Worm (Caenorhabditis elegans) whole organism, late embryonic: ENCODE results near the gene C55B6.7.

Experiments
- C08G9.2 ChIP-seq: sonication (generic microtip); optimal IDR thresholded peaks from 2 replicates; lab custom pipeline; 2016; ENCODE audit warnings: mild to moderate bottlenecking, missing genetic modification characterization, moderate library complexity, missing compliant biosample characterization
- F13H6.1 ChIP-seq: sonication (generic microtip); optimal IDR thresholded peaks from 2 replicates; lab custom pipeline; 2016; ENCODE audit warnings: missing genetic modification characterization, missing compliant biosample characterization
- K09A11.1 ChIP-seq: sonication (generic microtip); optimal IDR thresholded peaks from 2 replicates; lab custom pipeline; 2017; ENCODE audit warnings: antibody characterized with exemption, mild to moderate bottlenecking, missing genetic modification characterization, missing compliant biosample characterization; ENCODE audit not compliant: insufficient read depth
- ahr-1 ChIP-seq: sonication (generic microtip); optimal IDR thresholded peaks from 2 replicates; lab custom pipeline; 2016; ENCODE audit warnings: missing genetic modification characterization, missing compliant biosample characterization
- ceh-2 ChIP-seq: sonication (generic microtip); optimal IDR thresholded peaks from 2 replicates; lab custom pipeline; 2016; ENCODE audit warnings: missing genotype, missing genetic modification characterization, missing compliant biosample characterization
- ceh-22 ChIP-seq: sonication (generic microtip); optimal IDR thresholded peaks from 2 replicates; lab custom pipeline; 2017; ENCODE audit warnings: missing biosample characterization, missing genetic modification characterization
- ceh-31 ChIP-seq: sonication (generic microtip); optimal IDR thresholded peaks from 2 replicates; lab custom pipeline; 2016; ENCODE audit warnings: missing genetic modification characterization, missing compliant biosample characterization
- ceh-45 ChIP-seq: fragments of 200-800 bp; sonication (Bioruptor generic); IDR thresholded peaks from 2 replicates; pipeline ENCODE4 v1.3.6; 2022; ENCODE audit warnings: missing genetic modification reagents, missing genetic modification characterization, missing compliant biosample characterization
- ceh-48 ChIP-seq: sonication (generic microtip); optimal IDR thresholded peaks from 2 replicates; lab custom pipeline; 2016; ENCODE audit warnings: missing genetic modification characterization, inconsistent platforms, missing compliant biosample characterization
- ceh-6 ChIP-seq: fragments of 200-800 bp; sonication (Bioruptor generic); optimal IDR thresholded peaks from 2 replicates; lab custom pipeline; 2018; ENCODE audit warnings: mild to moderate bottlenecking, missing genetic modification characterization, missing compliant biosample characterization
- che-1 ChIP-seq: sonication (generic microtip); optimal IDR thresholded peaks from 2 replicates; lab custom pipeline; 2016; ENCODE audit warnings: mild to moderate bottlenecking, missing genetic modification characterization, missing compliant biosample characterization
- dmd-4 ChIP-seq: sonication (generic microtip); optimal IDR thresholded peaks from 2 replicates; lab custom pipeline; 2016; ENCODE audit warnings: borderline replicate concordance, missing genetic modification characterization, missing compliant biosample characterization
- elt-4 ChIP-seq: sonication (generic microtip); optimal IDR thresholded peaks from 2 replicates; lab custom pipeline; 2016; ENCODE audit warnings: missing genetic modification characterization, missing compliant biosample characterization
- fax-1 ChIP-seq: sonication (generic microtip); optimal IDR thresholded peaks from 2 replicates; lab custom pipeline; 2016; ENCODE audit warnings: missing genotype, missing genetic modification characterization, missing compliant biosample characterization
- fkh-10 ChIP-seq: fragments of 150-350 bp; optimal IDR thresholded peaks from 2 replicates; lab custom pipeline; 2014; ENCODE audit warnings: missing biosample characterization, missing genetic modification reagents, missing genetic modification characterization
- fkh-6 ChIP-seq: sonication (generic microtip); optimal IDR thresholded peaks from 2 replicates; lab custom pipeline; 2016; ENCODE audit warnings: missing genetic modification characterization, missing compliant biosample characterization
- gmeb-2 ChIP-seq: sonication (generic microtip); optimal IDR thresholded peaks from 2 replicates; lab custom pipeline; 2016; ENCODE audit warnings: missing genetic modification characterization, inconsistent platforms, missing compliant biosample characterization
- hlh-15 ChIP-seq: sonication (generic microtip); optimal IDR thresholded peaks from 2 replicates; lab custom pipeline; 2016; ENCODE audit warnings: missing genetic modification characterization, missing compliant biosample characterization
- hlh-8 ChIP-seq: sonication (generic microtip); optimal IDR thresholded peaks from 2 replicates; lab custom pipeline; 2016; ENCODE audit warnings: missing genotype, missing genetic modification characterization, missing compliant biosample characterization
- lim-6 ChIP-seq: sonication (generic microtip); optimal IDR thresholded peaks from 2 replicates; lab custom pipeline; 2016; ENCODE audit warnings: missing genetic modification characterization, missing compliant biosample characterization
- nfya-1 ChIP-seq: sonication (generic microtip); optimal IDR thresholded peaks from 2 replicates; lab custom pipeline; 2017; ENCODE audit warnings: missing genetic modification characterization, mild to moderate bottlenecking, missing compliant biosample characterization, antibody characterized with exemption, moderate library complexity
- nhr-232 ChIP-seq: sonication (generic microtip); optimal IDR thresholded peaks from 2 replicates; lab custom pipeline; 2016; ENCODE audit warnings: missing genetic modification characterization, missing compliant biosample characterization
- npax-4 ChIP-seq: sonication (generic microtip); optimal IDR thresholded peaks from 2 replicates; lab custom pipeline; 2016; ENCODE audit warnings: missing genetic modification characterization, missing compliant biosample characterization
- odd-2 ChIP-seq: sonication (generic microtip); optimal IDR thresholded peaks from 2 replicates; lab custom pipeline; 2017; ENCODE audit warnings: antibody characterized with exemption, mild to moderate bottlenecking, missing genetic modification characterization, missing compliant biosample characterization
- pag-3 ChIP-seq: sonication (generic microtip); optimal IDR thresholded peaks from 2 replicates; lab custom pipeline; 2016; ENCODE audit warnings: missing compliant biosample characterization, missing genetic modification characterization, borderline replicate concordance
- pat-9 ChIP-seq: fragments of 200-800 bp; sonication (Bioruptor generic); optimal IDR thresholded peaks from 2 replicates; lab custom pipeline; 2018; ENCODE audit warnings: mild to moderate bottlenecking, missing genetic modification characterization, moderate library complexity, missing compliant biosample characterization
- pax-1 ChIP-seq: fragments of 150-350 bp; optimal IDR thresholded peaks from 2 replicates; lab custom pipeline; 2014; ENCODE audit warnings: missing biosample characterization, missing genetic modification characterization
- pha-2 ChIP-seq: sonication (generic microtip); optimal IDR thresholded peaks from 2 replicates; lab custom pipeline; 2017; ENCODE audit warnings: mild to moderate bottlenecking, missing genetic modification characterization, missing compliant biosample characterization
- pha-4 ChIP-seq: fragments of 150-350 bp; optimal IDR thresholded peaks from 2 replicates; lab custom pipeline; 2018; ENCODE audit warnings: missing biosample characterization, missing genetic modification reagents, missing genetic modification characterization
- pros-1 ChIP-seq: fragments of 150-350 bp; optimal IDR thresholded peaks from 2 replicates; lab custom pipeline; 2014; ENCODE audit warnings: missing biosample characterization, missing genetic modification reagents, missing genetic modification characterization
- ref-2 ChIP-seq: sonication (generic microtip); optimal IDR thresholded peaks from 2 replicates; lab custom pipeline; 2016; ENCODE audit warnings: missing genetic modification characterization, missing compliant biosample characterization
- rnt-1 ChIP-seq: sonication (generic microtip); optimal IDR thresholded peaks from 2 replicates; lab custom pipeline; 2016; ENCODE audit warnings: missing genetic modification characterization, missing compliant biosample characterization
- sox-2 ChIP-seq: fragments of 200-800 bp; sonication (Bioruptor generic); IDR thresholded peaks from 2 replicates; pipeline ENCODE4 v1.3.6; 2022; ENCODE audit warnings: missing genetic modification reagents, missing genetic modification characterization, missing compliant biosample characterization
- tbx-2 ChIP-seq: sonication (generic microtip); optimal IDR thresholded peaks from 2 replicates; lab custom pipeline; 2016; ENCODE audit warnings: missing genetic modification characterization, missing compliant biosample characterization
- tbx-7 ChIP-seq: sonication (generic microtip); optimal IDR thresholded peaks from 2 replicates; lab custom pipeline; 2016; ENCODE audit warnings: missing genotype, missing genetic modification characterization, missing compliant biosample characterization
- unc-42 ChIP-seq: sonication (generic microtip); optimal IDR thresholded peaks from 2 replicates; lab custom pipeline; 2016; ENCODE audit warnings: missing genotype, missing genetic modification characterization, missing compliant biosample characterization
- unc-55 ChIP-seq: sonication (generic microtip); optimal IDR thresholded peaks from 2 replicates; lab custom pipeline; 2017; ENCODE audit warnings: missing biosample characterization, missing genetic modification reagents, missing genetic modification characterization
- unc-86 ChIP-seq: sonication (generic microtip); optimal IDR thresholded peaks from 2 replicates; lab custom pipeline; 2016; ENCODE audit warnings: missing genetic modification characterization, missing compliant biosample characterization
- ztf-16 ChIP-seq: sonication (generic microtip); optimal IDR thresholded peaks from 2 replicates; lab custom pipeline; 2017; ENCODE audit warnings: missing genetic modification characterization, missing compliant biosample characterization

C55B6.7 gene

DNA sequence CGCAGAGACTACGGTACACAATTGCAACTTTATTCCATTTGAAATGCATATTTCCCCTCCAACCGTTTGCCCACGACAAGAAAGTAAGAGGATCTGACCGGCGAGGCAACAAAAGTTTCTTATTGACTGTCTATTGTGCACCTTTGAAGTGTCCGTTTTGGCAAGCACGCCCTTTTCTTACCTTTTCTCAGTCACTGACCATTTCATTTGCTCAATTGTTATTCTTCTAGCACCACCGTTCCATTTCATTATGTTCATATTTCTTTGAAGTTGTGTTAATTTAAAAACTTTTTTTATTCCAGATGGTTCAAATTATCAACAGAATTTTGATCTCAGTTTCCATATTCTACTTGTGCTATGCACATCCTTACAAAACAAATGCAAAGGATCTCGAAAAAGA lies 19.6 kb upstream of the C55B6.7 start, which contains the start of gene spp-22:
spp-22 (plus strand) TSS at position 301 of the 400 bp plus-strand sequence.
- TF ChIP-seq ceh-48 (tag; lab: Kevin White, UChicago) (no peak), C08G9.2 (tag; lab: Kevin White, UChicago) (no peak), ceh-22 (tag; lab: Kevin White, UChicago) (no peak), F13H6.1 (tag; lab: Kevin White, UChicago) (no peak), fax-1 (tag; lab: Kevin White, UChicago) (no peak), nfya-1 (tag; lab: Kevin White, UChicago) (no peak), unc-86 (no peak), pha-4 (tag; lab: Kevin White, UChicago) (no peak)

DNA sequence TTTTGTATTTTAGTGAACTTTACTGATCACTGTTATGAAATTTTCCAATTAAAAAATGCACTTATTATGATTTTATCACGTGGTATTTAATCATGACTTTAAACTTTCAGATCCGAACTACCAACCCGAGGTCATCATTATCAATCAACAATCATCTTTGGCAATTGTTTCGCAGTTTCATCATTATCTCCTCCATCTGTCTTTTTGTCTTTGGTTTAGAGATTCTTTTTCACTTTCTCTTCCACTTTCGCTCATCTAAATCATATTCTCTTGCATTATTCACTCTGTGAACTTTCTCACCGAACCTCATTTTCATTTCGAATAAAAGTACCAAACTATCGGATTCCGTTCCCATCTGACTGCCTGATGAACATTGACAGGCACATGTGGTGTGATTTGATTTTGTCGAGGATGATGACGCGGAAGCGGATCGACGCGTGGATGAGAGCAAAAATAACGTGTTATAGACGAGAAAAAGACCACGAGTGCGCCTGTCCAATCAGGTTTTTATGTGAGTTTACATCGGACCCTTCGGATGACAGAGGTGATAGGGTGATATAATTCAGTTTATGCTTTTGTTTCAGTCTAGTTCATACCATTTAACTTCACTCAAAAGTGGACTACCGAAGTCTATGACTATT lies 18.8 kb upstream of the C55B6.7 start:
- TF ChIP-seq rnt-1 (tag; lab: Kevin White, UChicago), result no peak
- no peak for TF ChIP-seq ztf-16 (tag; lab: Kevin White, UChicago)
- TF ChIP-seq unc-55 (GFP tag; lab: Kevin White, UChicago), result peak; percentile 46
- no peak for TF ChIP-seq ahr-1 (tag; lab: Kevin White, UChicago)
- TF ChIP-seq npax-4 (tag; lab: Kevin White, UChicago), result no peak
- no peak for TF ChIP-seq pros-1 (tag; lab: Kevin White, UChicago)
- TF ChIP-seq odd-2 (tag; lab: Kevin White, UChicago), result no peak
- no peak for TF ChIP-seq ceh-48 (tag; lab: Kevin White, UChicago)
- TF ChIP-seq, all 69 proteins: peak for 1

DNA sequence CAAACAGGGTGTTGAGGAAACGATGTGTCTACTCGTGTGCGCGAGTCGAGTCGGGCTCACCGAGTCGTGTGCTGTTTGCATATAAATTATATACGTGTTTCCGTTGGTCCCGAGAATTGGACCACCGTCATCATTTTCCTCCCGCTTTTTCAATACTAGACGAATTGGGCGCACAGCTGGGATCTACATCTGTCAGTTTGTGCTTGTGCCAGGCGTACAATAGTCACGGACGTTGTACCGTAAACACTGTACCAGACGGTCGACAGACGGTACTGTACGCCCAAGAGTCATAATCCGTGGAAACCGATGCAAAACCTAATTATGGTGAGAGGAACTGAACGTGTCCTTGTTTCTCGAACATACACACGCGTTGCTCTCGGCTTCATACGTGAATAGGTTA lies 17.4 kb upstream of the C55B6.7 start:
- TF ChIP-seq nfya-1 (tag; lab: Kevin White, UChicago) (no peak), ceh-31 (tag; lab: Kevin White, UChicago) (peak; percentile 22)

DNA sequence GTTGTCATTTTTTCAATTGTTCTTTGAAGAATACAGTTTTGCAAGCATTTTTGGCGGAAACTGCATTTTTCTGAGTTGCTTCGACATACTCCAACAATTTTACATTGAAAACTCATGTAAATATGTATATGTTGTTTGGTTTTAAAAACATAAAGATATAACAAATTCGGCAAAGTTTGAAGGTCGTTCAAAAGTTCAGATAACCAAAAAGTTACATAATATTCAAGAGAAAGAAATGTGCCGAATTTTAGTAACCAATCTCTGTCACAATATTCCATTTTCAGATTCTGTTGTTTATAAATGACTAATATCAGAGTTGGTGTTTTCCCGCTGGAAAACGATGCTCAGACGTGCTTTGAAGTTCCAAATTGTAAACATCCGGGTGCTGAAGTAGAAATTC lies 14.6 kb upstream of the C55B6.7 start, which contains the start of gene ZK867.2:
ZK867.2 (plus strand) TSS at position 301 of the 400 bp plus-strand sequence.
- no peak for TF ChIP-seq unc-42
- TF ChIP-seq hlh-15 (tag; lab: Kevin White, UChicago), result no peak
- TF ChIP-seq ref-2 (tag; lab: Kevin White, UChicago), result no peak
- TF ChIP-seq K09A11.1 (tag; lab: Kevin White, UChicago), result no peak
- no peak for TF ChIP-seq pag-3 (tag; lab: Kevin White, UChicago)
- no peak for TF ChIP-seq pax-1
- TF ChIP-seq lim-6, result no peak
- no peak for TF ChIP-seq che-1 (tag; lab: Kevin White, UChicago)
- TF ChIP-seq dmd-4 (tag; lab: Kevin White, UChicago), result no peak
- no peak for TF ChIP-seq fkh-10 (GFP tag; lab: Kevin White, UChicago)
- no peak for TF ChIP-seq elt-4 (tag; lab: Kevin White, UChicago)

DNA sequence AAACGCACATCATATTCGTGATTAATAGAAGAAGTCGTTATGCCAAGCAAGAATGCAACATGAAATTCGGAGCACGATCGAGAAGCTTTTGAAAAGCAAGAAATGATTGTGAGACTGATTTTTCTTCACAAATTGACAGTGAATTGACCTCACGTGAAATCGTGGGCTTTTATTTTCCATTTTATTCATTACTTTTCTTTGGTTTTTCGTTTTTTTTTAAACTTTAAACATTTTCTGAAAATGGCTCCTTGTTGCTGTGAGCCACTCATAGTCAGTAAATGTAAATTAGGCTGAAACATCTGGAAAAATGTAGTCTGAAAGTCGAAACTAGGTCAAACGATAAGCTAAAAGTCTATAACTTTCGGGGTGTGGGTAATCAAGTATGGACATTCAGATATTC lies 13.4 kb upstream of the C55B6.7 start, which contains the start of gene C55B6.5:
C55B6.5 (minus strand) TSS at position 101 of the 400 bp plus-strand sequence.
- TF ChIP-seq pat-9 (tag; lab: Kevin White, UChicago) (no peak), fkh-6 (tag; lab: Kevin White, UChicago) (no peak), nhr-232 (tag; lab: Kevin White, UChicago) (no peak)

DNA sequence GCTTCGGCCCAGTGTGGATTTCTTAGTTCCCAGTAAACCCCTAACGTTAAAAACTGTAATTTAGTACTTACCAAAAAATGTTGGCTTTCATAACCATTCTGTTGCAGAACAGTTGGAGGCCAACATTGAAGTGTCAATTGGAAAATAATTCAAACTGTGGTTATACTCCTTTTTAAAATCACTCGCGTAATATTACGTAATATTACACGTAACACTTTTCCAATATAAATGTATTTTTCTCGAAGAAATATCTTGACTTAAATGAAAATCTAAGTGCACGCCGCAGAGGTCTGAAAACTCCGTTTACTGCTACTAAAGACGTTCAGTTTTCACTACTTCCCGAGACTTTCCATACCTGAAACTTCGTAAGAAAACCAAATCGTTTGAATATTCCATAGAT lies 12.4 kb upstream of the C55B6.7 start:
- TF ChIP-seq pha-2 (tag; lab: Kevin White, UChicago), result no peak
- no peak for TF ChIP-seq fax-1 (tag; lab: Kevin White, UChicago)
- TF ChIP-seq che-1 (tag; lab: Kevin White, UChicago), result no peak
- no peak for TF ChIP-seq tbx-7
- TF ChIP-seq ceh-45 (GFP tag; lab: Robert Waterston, UW), result no peak
- TF ChIP-seq hlh-8 (tag; lab: Kevin White, UChicago), result no peak
- TF ChIP-seq ceh-2 (tag; lab: Kevin White, UChicago), result no peak
- TF ChIP-seq npax-4 (tag; lab: Kevin White, UChicago), result no peak
- TF ChIP-seq ceh-6 (GFP tag; lab: Kevin White, UChicago), result no peak
- no peak for TF ChIP-seq unc-86
- TF ChIP-seq tbx-2, result no peak
- TF ChIP-seq pag-3 (tag; lab: Kevin White, UChicago), result no peak
- TF ChIP-seq sox-2 (GFP tag; lab: Robert Waterston, UW), result no peak
- no peak for TF ChIP-seq gmeb-2
- TF ChIP-seq ceh-22 (tag; lab: Kevin White, UChicago), result no peak
- TF ChIP-seq ahr-1 (tag; lab: Kevin White, UChicago), result no peak
- TF ChIP-seq ceh-31 (tag; lab: Kevin White, UChicago), result no peak
- no peak for TF ChIP-seq ref-2 (tag; lab: Kevin White, UChicago)
